Worm (Caenorhabditis elegans) whole organism, L2 larva: ENCODE results near the gene glct-6.

Source experiments
- C34F6.9 ChIP-seq: fragments of 150-350 bp; optimal IDR thresholded peaks from 2 replicates; lab custom pipeline; 2014; ENCODE audit warnings: missing biosample characterization, missing genetic modification characterization
- F13H6.1 ChIP-seq: sonication (generic microtip); optimal IDR thresholded peaks from 2 replicates; lab custom pipeline; 2016; ENCODE audit warnings: missing genetic modification characterization, missing compliant biosample characterization
- R02D3.7 ChIP-seq: fragments of 150-350 bp; optimal IDR thresholded peaks from 2 replicates; lab custom pipeline; 2014; ENCODE audit warnings: missing biosample characterization, missing genetic modification characterization
- ZK546.5 ChIP-seq: sonication (generic microtip); optimal IDR thresholded peaks from 2 replicates; lab custom pipeline; 2017; ENCODE audit warnings: missing biosample characterization, missing genetic modification characterization
- aly-2 ChIP-seq: fragments of 150-350 bp; optimal IDR thresholded peaks from 2 replicates; lab custom pipeline; 2014; ENCODE audit warnings: missing biosample characterization, missing genetic modification characterization
- ceh-16 ChIP-seq: fragments of 150-350 bp; optimal IDR thresholded peaks from 2 replicates; lab custom pipeline; 2014; ENCODE audit warnings: missing biosample characterization, missing genetic modification characterization
- crh-2 ChIP-seq: sonication (generic microtip); optimal IDR thresholded peaks from 2 replicates; lab custom pipeline; 2017; ENCODE audit warnings: missing biosample characterization, missing genetic modification characterization
- dmd-4 ChIP-seq: sonication (generic microtip); optimal IDR thresholded peaks from 2 replicates; lab custom pipeline; 2017; ENCODE audit warnings: missing biosample characterization, missing genetic modification characterization
- egl-27 ChIP-seq: sonication (generic microtip); optimal IDR thresholded peaks from 3 replicates; lab custom pipeline; 2017; ENCODE audit warnings: missing biosample characterization, missing genetic modification reagents, missing genetic modification characterization
- elt-1 ChIP-seq: fragments of 150-350 bp; optimal IDR thresholded peaks from 2 replicates; lab custom pipeline; 2014; ENCODE audit warnings: missing biosample characterization, missing genetic modification characterization
- fos-1 ChIP-seq: fragments of 150-350 bp; optimal IDR thresholded peaks from 2 replicates; lab custom pipeline; 2014; ENCODE audit warnings: missing biosample characterization, missing genetic modification characterization
- gmeb-1 ChIP-seq: fragments of 150-350 bp; optimal IDR thresholded peaks from 2 replicates; lab custom pipeline; 2014; ENCODE audit warnings: missing biosample characterization, missing genetic modification characterization
- lin-11 ChIP-seq: fragments of 150-350 bp; sonication (generic microtip); optimal IDR thresholded peaks from 2 replicates; lab custom pipeline; 2014; ENCODE audit warnings: missing biosample characterization, missing genetic modification characterization, inconsistent platforms, mixed read lengths
- lin-13 ChIP-seq: fragments of 150-350 bp; optimal IDR thresholded peaks from 2 replicates; lab custom pipeline; 2014; ENCODE audit warnings: missing biosample characterization, missing genetic modification reagents, missing genetic modification characterization
- lin-39 ChIP-seq: fragments of 150-350 bp; optimal IDR thresholded peaks from 2 replicates; lab custom pipeline; 2014; ENCODE audit warnings: missing biosample characterization, missing genetic modification reagents, missing genetic modification characterization
- lsy-2 ChIP-seq, 2 experiments: fragments of 150-350 bp in 1 of 2; sonication (generic microtip) in 1 of 2; optimal IDR thresholded peaks; 2 replicates each; lab custom pipeline; 2014 to 2017; ENCODE audit warnings: missing biosample characterization in 2 of 2, missing genetic modification characterization in 2 of 2
- mab-5 ChIP-seq: fragments of 150-350 bp; optimal IDR thresholded peaks from 2 replicates; lab custom pipeline; 2014; ENCODE audit warnings: missing biosample characterization, missing genetic modification characterization
- mbf-1 ChIP-seq: sonication (generic microtip); optimal IDR thresholded peaks from 2 replicates; lab custom pipeline; 2017; ENCODE audit warnings: missing biosample characterization, missing genetic modification characterization
- mdl-1 ChIP-seq, 2 experiments: fragments of 150-350 bp in 1 of 2; sonication (generic microtip) in 1 of 2; optimal IDR thresholded peaks; 2 replicates each; lab custom pipeline; 2017; ENCODE audit warnings: missing biosample characterization in 2 of 2, missing genetic modification characterization in 2 of 2
- nhr-10 ChIP-seq: sonication (generic microtip); optimal IDR thresholded peaks from 2 replicates; lab custom pipeline; 2017; ENCODE audit warnings: missing biosample characterization, missing genetic modification characterization
- nhr-11 ChIP-seq: fragments of 150-350 bp; optimal IDR thresholded peaks from 2 replicates; lab custom pipeline; 2014; ENCODE audit warnings: missing biosample characterization, missing genetic modification characterization
- nhr-12 ChIP-seq: fragments of 150-350 bp; optimal IDR thresholded peaks from 2 replicates; lab custom pipeline; 2014; ENCODE audit warnings: missing biosample characterization, missing genetic modification characterization
- nhr-21 ChIP-seq: fragments of 150-350 bp; optimal IDR thresholded peaks from 2 replicates; lab custom pipeline; 2014; ENCODE audit warnings: missing biosample characterization, missing genetic modification characterization
- nhr-237 ChIP-seq: fragments of 150-350 bp; optimal IDR thresholded peaks from 2 replicates; lab custom pipeline; 2014; ENCODE audit warnings: missing biosample characterization, missing genetic modification characterization
- nhr-25 ChIP-seq: fragments of 150-350 bp; sonication (generic microtip); optimal IDR thresholded peaks from 3 replicates; lab custom pipeline; 2014; ENCODE audit warnings: missing biosample characterization, missing genetic modification characterization
- nhr-77 ChIP-seq: fragments of 150-350 bp; optimal IDR thresholded peaks from 2 replicates; lab custom pipeline; 2014; ENCODE audit warnings: missing biosample characterization, missing genetic modification characterization
- sem-4 ChIP-seq: fragments of 150-350 bp; optimal IDR thresholded peaks from 2 replicates; lab custom pipeline; 2014; ENCODE audit warnings: missing biosample characterization, missing genetic modification reagents, missing genetic modification characterization
- skn-1 ChIP-seq: sonication (generic microtip); optimal IDR thresholded peaks from 2 replicates; lab custom pipeline; 2017; ENCODE audit warnings: missing biosample characterization, missing genetic modification characterization
- sma-3 ChIP-seq: sonication (generic microtip); optimal IDR thresholded peaks from 2 replicates; lab custom pipeline; 2016; ENCODE audit warnings: missing genetic modification reagents, missing genetic modification characterization, missing compliant biosample characterization
- snpc-4 ChIP-seq: fragments of 150-350 bp; optimal IDR thresholded peaks from 2 replicates; lab custom pipeline; 2014; ENCODE audit warnings: missing biosample characterization, missing genetic modification characterization
- unc-39 ChIP-seq: fragments of 150-350 bp; optimal IDR thresholded peaks from 2 replicates; lab custom pipeline; 2014; ENCODE audit warnings: missing biosample characterization, missing genetic modification characterization
- unc-55 ChIP-seq: fragments of 150-350 bp; sonication (generic microtip); optimal IDR thresholded peaks from 3 replicates; lab custom pipeline; 2014; ENCODE audit warnings: missing biosample characterization, missing genetic modification reagents, missing genetic modification characterization
- unc-62 ChIP-seq: fragments of 150-350 bp; optimal IDR thresholded peaks from 2 replicates; lab custom pipeline; 2014; ENCODE audit warnings: missing biosample characterization, missing genetic modification reagents, missing genetic modification characterization
- ztf-1 ChIP-seq: fragments of 200-800 bp; sonication (Bioruptor generic); conservative IDR thresholded peaks from 2 replicates; pipeline ENCODE4 v1.3.6; 2022; ENCODE audit warnings: missing genetic modification characterization, missing compliant biosample characterization
- ztf-4 ChIP-seq: fragments of 150-350 bp; optimal IDR thresholded peaks from 2 replicates; lab custom pipeline; 2014; ENCODE audit warnings: missing biosample characterization, missing genetic modification characterization

The glct-6 gene

ce11 chrIV:3766589-3766988 lies 17.4 kb upstream of the glct-6 start, which contains the start of gene vab-2:
Gene vab-2, minus strand, starts transcription at chrIV:3766826.
- no peak for TF ChIP-seq nhr-25
- TF ChIP-seq mab-5 (tag; lab: Kevin White, UChicago) = no peak
- TF ChIP-seq ZK546.5 (tag; lab: Kevin White, UChicago) = no peak
- no peak for TF ChIP-seq nhr-237 (tag; lab: Kevin White, UChicago)
- TF ChIP-seq unc-62 (GFP tag; lab: Kevin White, UChicago) = no peak
- no peak for TF ChIP-seq lin-13 (GFP tag; lab: Kevin White, UChicago)
- no peak for TF ChIP-seq nhr-77 (tag; lab: Kevin White, UChicago)
- no peak for TF ChIP-seq gmeb-1 (tag; lab: Kevin White, UChicago)
- no peak for TF ChIP-seq ztf-4
- TF ChIP-seq lin-39 (tag; lab: Kevin White, UChicago) = no peak
- TF ChIP-seq snpc-4 (tag; lab: Kevin White, UChicago) = no peak
- TF ChIP-seq lsy-2 (tag; optimal IDR thresholded peaks at IDR 0.05; lab: Kevin White, UChicago) = no peak
- no peak for TF ChIP-seq dmd-4 (tag; lab: Kevin White, UChicago)
- TF ChIP-seq unc-39 (tag; lab: Kevin White, UChicago) = no peak
- no peak for TF ChIP-seq R02D3.7 (tag; lab: Kevin White, UChicago)
- TF ChIP-seq, all 48 proteins: peak for 0

ce11 chrIV:3767749-3768148 lies 16.3 kb upstream of the glct-6 start:
- TF ChIP-seq mab-5 (tag; lab: Kevin White, UChicago) = no peak
- TF ChIP-seq egl-27 (tag; lab: Kevin White, UChicago) = no peak
- no peak for TF ChIP-seq unc-55
- TF ChIP-seq nhr-10 = no peak
- TF ChIP-seq nhr-12 (tag; lab: Kevin White, UChicago) = no peak
- TF ChIP-seq lsy-2 (tag; optimal IDR thresholded peaks at IDR 0.05; lab: Kevin White, UChicago) = no peak
- TF ChIP-seq nhr-237 (tag; lab: Kevin White, UChicago) = no peak
- TF ChIP-seq mdl-1 (tag; optimal IDR thresholded peaks at IDR 0.05; lab: Kevin White, UChicago) = no peak
- no peak for TF ChIP-seq sma-3 (GFP tag; lab: Kevin White, UChicago)
- no peak for TF ChIP-seq C34F6.9 (tag; lab: Kevin White, UChicago)
- TF ChIP-seq lin-11 (tag; lab: Kevin White, UChicago) = no peak
- no peak for TF ChIP-seq F13H6.1 (tag; lab: Kevin White, UChicago)
- TF ChIP-seq crh-2 (tag; lab: Kevin White, UChicago) = no peak
- no peak for TF ChIP-seq ceh-16
- no peak for TF ChIP-seq mbf-1 (tag; lab: Kevin White, UChicago)
- TF ChIP-seq, all 48 proteins: peak for 0

- TF ChIP-seq ceh-16 (no peak), nhr-11 (tag; lab: Kevin White, UChicago) (no peak), mab-5 (tag; lab: Kevin White, UChicago) (no peak), sem-4 (tag; lab: Kevin White, UChicago) (no peak), ZK546.5 (tag; lab: Kevin White, UChicago) (no peak), lsy-2 (tag; optimal IDR thresholded peaks at IDR 0.05; lab: Kevin White, UChicago) (no peak), skn-1 (tag; lab: Kevin White, UChicago) (no peak), unc-62 (GFP tag; lab: Kevin White, UChicago) (no peak)
Observed at ce11 chrIV:3774160-3774559, 9.8 kb upstream of the glct-6 start.

ce11 chrIV:3781539-3781938 lies 2.5 kb upstream of the glct-6 start:
- TF ChIP-seq nhr-21 (tag; lab: Kevin White, UChicago) (no peak), sem-4 (tag; lab: Kevin White, UChicago) (no peak), ceh-16 (no peak), ztf-1 (GFP tag; lab: Robert Waterston, UW) (no peak), unc-62 (GFP tag; lab: Kevin White, UChicago) (no peak)

- TF ChIP-seq ztf-4 (no peak), elt-1 (tag; lab: Kevin White, UChicago) (no peak), aly-2 (tag; lab: Kevin White, UChicago) (no peak), fos-1 (tag; lab: Kevin White, UChicago) (no peak)
Observed at ce11 chrIV:3794437-3794836, 10.4 kb downstream of the glct-6 start, which contains the start of gene K09B3.1. Gene K09B3.1, plus strand, starts transcription at chrIV:3794737.
